Worm (Caenorhabditis elegans) whole organism, L1 larva: ENCODE measurements around the gene F13E9.12.

Experiments
- C34B4.2 ChIP-seq: sonication (generic microtip); optimal IDR thresholded peaks from 2 replicates; lab custom pipeline; 2017; ENCODE audit warnings: mild to moderate bottlenecking, missing genetic modification characterization, missing compliant biosample characterization
- Y116A8C.19 ChIP-seq: sonication (generic microtip); optimal IDR thresholded peaks from 2 replicates; lab custom pipeline; 2016; ENCODE audit warnings: missing compliant biosample characterization, missing genetic modification characterization, borderline replicate concordance
- aly-2 ChIP-seq: fragments of 150-350 bp; optimal IDR thresholded peaks from 2 replicates; lab custom pipeline; 2014; ENCODE audit warnings: missing biosample characterization, missing genetic modification characterization
- blmp-1 ChIP-seq: fragments of 150-350 bp; optimal IDR thresholded peaks from 2 replicates; lab custom pipeline; 2014; ENCODE audit warnings: missing biosample characterization, missing genetic modification characterization
- ceh-63 ChIP-seq: fragments of 200-800 bp; sonication (Bioruptor generic); optimal IDR thresholded peaks from 2 replicates; lab custom pipeline; 2018; ENCODE audit warnings: mild to moderate bottlenecking, missing genetic modification characterization, missing compliant biosample characterization
- ceh-8 ChIP-seq: fragments of 200-800 bp; sonication (Bioruptor generic); optimal IDR thresholded peaks from 2 replicates; lab custom pipeline; 2018; ENCODE audit warnings: mild to moderate bottlenecking, missing genetic modification characterization, moderate library complexity, missing compliant biosample characterization
- ceh-88 ChIP-seq: fragments of 200-800 bp; sonication (Bioruptor generic); IDR thresholded peaks from 2 replicates; pipeline ENCODE4 v1.3.6; 2022; ENCODE audit warnings: missing genetic modification characterization, missing compliant biosample characterization
- ceh-90 ChIP-seq: sonication (generic microtip); optimal IDR thresholded peaks from 2 replicates; lab custom pipeline; 2016; ENCODE audit warnings: missing genetic modification characterization, missing compliant biosample characterization
- dsc-1 ChIP-seq: sonication (generic microtip); optimal IDR thresholded peaks from 2 replicates; lab custom pipeline; 2016; ENCODE audit warnings: mild to moderate bottlenecking, missing genetic modification characterization, missing compliant biosample characterization
- efl-3 ChIP-seq: fragments of 200-800 bp; sonication (Bioruptor generic); optimal IDR thresholded peaks from 2 replicates; lab custom pipeline; 2018; ENCODE audit warnings: mild to moderate bottlenecking, missing genetic modification characterization, missing compliant biosample characterization
- egl-27 ChIP-seq, 2 experiments: fragments of 150-350 bp in 1 of 2; sonication (generic microtip); optimal IDR thresholded peaks; 3 replicates each; lab custom pipeline; 2017 to 2018; ENCODE audit warnings: missing biosample characterization in 2 of 2, missing genetic modification characterization in 2 of 2, missing genetic modification reagents in 2 of 2
- elt-2 ChIP-seq: sonication (generic microtip); optimal IDR thresholded peaks from 2 replicates; lab custom pipeline; 2016; ENCODE audit warnings: missing genetic modification characterization, mild to moderate bottlenecking, inconsistent platforms, missing compliant biosample characterization, missing genetic modification reagents
- elt-3 ChIP-seq, 6 experiments: fragments of 150-350 bp in 1 of 6; sonication (generic microtip); optimal IDR thresholded peaks; 2 replicates each; lab custom pipeline; 2017 to 2018; ENCODE audit warnings: missing biosample characterization in 6 of 6, missing genetic modification characterization in 6 of 6, inconsistent platforms in 1 of 6
- fkh-10 ChIP-seq: sonication (generic microtip); optimal IDR thresholded peaks from 2 replicates; lab custom pipeline; 2017; ENCODE audit warnings: missing biosample characterization, missing genetic modification reagents, missing genetic modification characterization
- fkh-4 ChIP-seq: sonication (generic microtip); optimal IDR thresholded peaks from 2 replicates; lab custom pipeline; 2016; ENCODE audit warnings: missing compliant biosample characterization, missing genetic modification characterization, borderline replicate concordance
- fkh-8 ChIP-seq: sonication (generic microtip); optimal IDR thresholded peaks from 2 replicates; lab custom pipeline; 2016; ENCODE audit warnings: mild to moderate bottlenecking, missing genetic modification characterization, missing compliant biosample characterization
- fos-1 ChIP-seq: fragments of 150-350 bp; optimal IDR thresholded peaks from 2 replicates; lab custom pipeline; 2014; ENCODE audit warnings: missing biosample characterization, missing genetic modification characterization
- hlh-4 ChIP-seq: sonication (generic microtip); optimal IDR thresholded peaks from 2 replicates; lab custom pipeline; 2016; ENCODE audit warnings: mild to moderate bottlenecking, missing genetic modification characterization, missing compliant biosample characterization
- lin-14 ChIP-seq: fragments of 200-800 bp; sonication (Bioruptor generic); optimal IDR thresholded peaks from 2 replicates; lab custom pipeline; 2018; ENCODE audit warnings: mild to moderate bottlenecking, missing genetic modification characterization, moderate library complexity, missing compliant biosample characterization
- lin-15B ChIP-seq: fragments of 150-350 bp; sonication (generic microtip); optimal IDR thresholded peaks from 3 replicates; lab custom pipeline; 2014; ENCODE audit warnings: missing biosample characterization, missing genetic modification characterization
- lir-3 ChIP-seq: sonication (generic microtip); optimal IDR thresholded peaks from 2 replicates; lab custom pipeline; 2016; ENCODE audit warnings: mild to moderate bottlenecking, missing genetic modification characterization, moderate library complexity, missing compliant biosample characterization; ENCODE audit not compliant: poor library complexity
- mef-2 ChIP-seq: fragments of 150-350 bp; optimal IDR thresholded peaks from 2 replicates; lab custom pipeline; 2014; ENCODE audit warnings: missing biosample characterization, missing genetic modification characterization
- mep-1 ChIP-seq: fragments of 150-350 bp; optimal IDR thresholded peaks from 2 replicates; lab custom pipeline; 2014; ENCODE audit warnings: missing biosample characterization, missing genetic modification characterization
- nhr-28 ChIP-seq: fragments of 150-350 bp; optimal IDR thresholded peaks from 2 replicates; lab custom pipeline; 2014; ENCODE audit warnings: missing biosample characterization, missing genetic modification characterization
- nhr-71 ChIP-seq: sonication (generic microtip); optimal IDR thresholded peaks from 2 replicates; lab custom pipeline; 2016; ENCODE audit warnings: mild to moderate bottlenecking, missing genetic modification characterization, moderate library complexity, missing compliant biosample characterization
- nhr-77 ChIP-seq: fragments of 150-350 bp; optimal IDR thresholded peaks from 2 replicates; lab custom pipeline; 2014; ENCODE audit warnings: missing biosample characterization, missing genetic modification characterization
- nhr-85 ChIP-seq: sonication (generic microtip); peaks from one replicate; lab custom pipeline; 2016; ENCODE audit warnings: missing genetic modification characterization, inconsistent platforms, missing compliant biosample characterization
- nhr-90 ChIP-seq: sonication (generic microtip); optimal IDR thresholded peaks from 2 replicates; lab custom pipeline; 2016; ENCODE audit warnings: mild to moderate bottlenecking, missing genetic modification characterization, missing compliant biosample characterization; ENCODE audit not compliant: poor library complexity
- pag-3 ChIP-seq: sonication (generic microtip); optimal IDR thresholded peaks from 2 replicates; lab custom pipeline; 2017; ENCODE audit warnings: missing genetic modification characterization, mild to moderate bottlenecking, missing compliant biosample characterization, antibody characterized with exemption, borderline replicate concordance; ENCODE audit not compliant: insufficient read depth
- pax-3 ChIP-seq: fragments of 200-800 bp; sonication (Bioruptor generic); optimal IDR thresholded peaks from 2 replicates; lab custom pipeline; 2018; ENCODE audit warnings: mild to moderate bottlenecking, missing genetic modification characterization, moderate library complexity, missing compliant biosample characterization
- rnt-1 ChIP-seq: sonication (generic microtip); optimal IDR thresholded peaks from 2 replicates; lab custom pipeline; 2016; ENCODE audit warnings: mild to moderate bottlenecking, missing genetic modification characterization, moderate library complexity, missing compliant biosample characterization
- skn-1 ChIP-seq: fragments of 150-350 bp; optimal IDR thresholded peaks from 2 replicates; lab custom pipeline; 2014; ENCODE audit warnings: missing biosample characterization, missing genetic modification characterization
- snpc-4 ChIP-seq: fragments of 150-350 bp; optimal IDR thresholded peaks from 2 replicates; lab custom pipeline; 2014; ENCODE audit warnings: missing biosample characterization, missing genetic modification characterization
- snu-23 ChIP-seq: sonication (generic microtip); optimal IDR thresholded peaks from 2 replicates; lab custom pipeline; 2016; ENCODE audit warnings: missing genetic modification characterization, missing compliant biosample characterization
- sox-4 ChIP-seq: sonication (generic microtip); optimal IDR thresholded peaks from 2 replicates; lab custom pipeline; 2016; ENCODE audit warnings: missing genetic modification characterization, missing compliant biosample characterization
- sup-37 ChIP-seq: fragments of 200-800 bp; sonication (Bioruptor generic); optimal IDR thresholded peaks from 2 replicates; lab custom pipeline; 2018; ENCODE audit warnings: mild to moderate bottlenecking, missing genetic modification characterization, missing compliant biosample characterization
- tbx-2 ChIP-seq: sonication (generic microtip); optimal IDR thresholded peaks from 2 replicates; lab custom pipeline; 2016; ENCODE audit warnings: missing genetic modification characterization, missing compliant biosample characterization
- unc-30 ChIP-seq: sonication (generic microtip); optimal IDR thresholded peaks from 2 replicates; lab custom pipeline; 2017; ENCODE audit warnings: missing biosample characterization, missing genetic modification characterization
- unc-98 ChIP-seq: fragments of 200-800 bp; sonication (Bioruptor generic); IDR thresholded peaks from 2 replicates; pipeline ENCODE4 v1.3.6; 2022; ENCODE audit warnings: missing genetic modification characterization, missing compliant biosample characterization
- ztf-11 ChIP-seq, 2 experiments: sonication (generic microtip); optimal IDR thresholded peaks; 2 replicates each; lab custom pipeline; 2016 to 2017; ENCODE audit warnings: missing genetic modification characterization in 2 of 2, missing biosample characterization in 1 of 2, missing compliant biosample characterization in 1 of 2

Gene F13E9.12

DNA sequence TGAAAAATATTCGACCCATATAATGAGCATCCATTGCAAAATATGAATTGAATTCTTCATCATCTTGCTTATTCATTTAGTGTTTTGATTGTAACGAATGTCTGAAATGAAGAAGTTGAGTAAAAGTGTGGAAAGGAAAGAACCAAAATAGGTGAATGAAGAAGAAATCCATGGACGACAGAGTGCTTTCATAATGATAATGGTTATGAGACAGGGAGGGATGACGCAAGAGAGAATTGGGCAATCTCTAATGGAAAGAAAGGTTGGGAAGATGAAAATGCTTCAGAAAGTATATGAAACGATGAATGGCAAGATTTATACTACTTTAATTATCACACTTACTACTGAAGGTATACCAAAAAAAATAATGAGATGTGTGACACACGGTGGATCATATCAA, 29.9 kb upstream of the F13E9.12 start, which contains the start of gene ZK596.3:
Gene ZK596.3, minus strand, starts transcription at position 101 of the 400 bp plus-strand sequence.
- no peak for TF ChIP-seq efl-3 (GFP tag; lab: Kevin White, UChicago)
- no peak for TF ChIP-seq unc-30
- TF ChIP-seq lir-3 (tag; lab: Kevin White, UChicago), result no peak
- no peak for TF ChIP-seq snpc-4 (tag; lab: Kevin White, UChicago)
- TF ChIP-seq mef-2, result no peak
- no peak for TF ChIP-seq skn-1 (tag; lab: Kevin White, UChicago)
- TF ChIP-seq nhr-85 (tag; lab: Kevin White, UChicago), result no peak
- no peak for TF ChIP-seq fkh-4
- TF ChIP-seq tbx-2, result no peak
- TF ChIP-seq rnt-1, result no peak
- no peak for TF ChIP-seq pax-3 (tag; lab: Kevin White, UChicago)
- no peak for TF ChIP-seq elt-2
- no peak for TF ChIP-seq ceh-88 (GFP tag; lab: Robert Waterston, UW)
- TF ChIP-seq sox-4, result no peak
- no peak for TF ChIP-seq egl-27 (tag; optimal IDR thresholded peaks at IDR 0.05; lab: Kevin White, UChicago)

DNA sequence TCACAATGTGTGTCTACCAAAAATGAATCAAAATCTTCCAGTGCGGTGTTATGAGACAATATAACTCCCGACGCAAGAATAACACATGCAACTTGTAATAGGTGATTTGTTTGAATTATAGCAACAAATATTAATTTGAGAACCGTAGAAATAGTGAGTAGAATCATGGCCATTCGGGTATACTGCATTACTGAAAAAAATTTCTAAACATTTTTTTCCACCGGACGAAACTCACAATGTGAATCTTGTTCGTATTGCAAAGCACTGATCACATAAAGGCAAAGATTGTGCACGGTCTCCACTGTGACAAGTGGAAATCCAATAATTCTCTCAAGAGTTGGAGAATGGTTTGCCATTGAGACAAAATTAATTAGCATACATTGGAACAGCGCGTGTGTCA, 28.0 kb upstream of the F13E9.12 start:
- TF ChIP-seq elt-3 (tag; optimal IDR thresholded peaks at IDR 0.05; lab: Kevin White, UChicago), result no peak
- TF ChIP-seq mep-1 (tag; lab: Kevin White, UChicago), result no peak
- TF ChIP-seq aly-2 (tag; lab: Kevin White, UChicago), result no peak
- TF ChIP-seq hlh-4 (tag; lab: Kevin White, UChicago), result no peak
- TF ChIP-seq ceh-63, result no peak
- no peak for TF ChIP-seq unc-30
- no peak for TF ChIP-seq Y116A8C.19
- no peak for TF ChIP-seq nhr-85 (tag; lab: Kevin White, UChicago)
- TF ChIP-seq, all 84 proteins: peak for 0

ce11 chrIV:10900083-10900482, 25.7 kb upstream of the F13E9.12 start, which contains the start of gene srlf-30:
Gene srlf-30 (plus strand): TSS chrIV:10900383.
- TF ChIP-seq elt-2 (no peak), nhr-77 (tag; lab: Kevin White, UChicago) (no peak), lir-3 (tag; lab: Kevin White, UChicago) (no peak), blmp-1 (tag; lab: Kevin White, UChicago) (no peak), ztf-11 (tag; optimal IDR thresholded peaks at IDR 0.05; lab: Kevin White, UChicago) (no peak), unc-98 (no peak), lin-14 (GFP tag; lab: Kevin White, UChicago) (no peak), ceh-90 (tag; lab: Kevin White, UChicago) (no peak), fkh-4 (no peak), nhr-90 (tag; lab: Kevin White, UChicago) (no peak), snu-23 (GFP tag; lab: Kevin White, UChicago) (no peak), ceh-8 (no peak), fkh-8 (tag; lab: Kevin White, UChicago) (no peak), nhr-71 (tag; lab: Kevin White, UChicago) (no peak), pag-3 (tag; lab: Kevin White, UChicago) (no peak), fkh-10 (no peak), sup-37 (GFP tag; lab: Kevin White, UChicago) (no peak)

DNA sequence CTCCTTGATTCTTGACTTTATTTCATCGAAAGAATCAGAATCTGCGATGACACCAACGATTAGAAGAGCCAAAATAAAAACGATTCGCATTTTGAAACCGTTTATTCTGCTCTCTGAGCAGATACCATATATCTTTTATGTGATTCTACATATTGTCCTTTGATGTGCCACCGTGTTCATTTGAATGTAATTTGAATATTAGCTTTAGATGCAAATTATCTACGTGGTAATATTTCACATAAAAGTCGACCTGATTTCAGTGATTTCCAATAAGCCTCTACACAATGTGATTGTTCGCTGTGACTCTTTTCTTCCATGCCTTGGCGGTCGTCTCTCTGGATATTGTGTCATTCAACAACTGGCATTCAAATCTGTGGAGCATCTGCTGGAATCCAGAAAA, 24.7 kb upstream of the F13E9.12 start, which contains the start of the genes F13E9.9 and F13E9.19:
Gene F13E9.9, minus strand, starts transcription at position 101 of the 400 bp plus-strand sequence.
Gene F13E9.19, plus strand, starts transcription at position 316 of the 400 bp plus-strand sequence.
- TF ChIP-seq nhr-28 (tag; lab: Kevin White, UChicago), result no peak
- no peak for TF ChIP-seq aly-2 (tag; lab: Kevin White, UChicago)
- TF ChIP-seq elt-3 (tag; optimal IDR thresholded peaks at IDR 0.05; lab: Kevin White, UChicago), result no peak
- TF ChIP-seq sox-4, result no peak
- TF ChIP-seq fos-1 (tag; lab: Kevin White, UChicago), result no peak
- no peak for TF ChIP-seq fkh-8 (tag; lab: Kevin White, UChicago)
- no peak for TF ChIP-seq unc-98
- TF ChIP-seq tbx-2, result no peak
- TF ChIP-seq unc-30, result no peak
- no peak for TF ChIP-seq lin-15B (tag; lab: Kevin White, UChicago)
- TF ChIP-seq C34B4.2, result no peak
- TF ChIP-seq ztf-11 (tag; optimal IDR thresholded peaks at IDR 0.05; lab: Kevin White, UChicago), result no peak
- no peak for TF ChIP-seq dsc-1 (tag; lab: Kevin White, UChicago)
